Worm (Caenorhabditis elegans): ENCODE data around the gene sri-7.

ce11 chrV:15384733-15385132 lies 15.4 kb upstream of the sri-7 start, which contains the start of gene str-102:
- TF ChIP-seq snpc-4 (tag; optimal IDR thresholded peaks at IDR 0.05) (no peak), duxl-1 (tag; optimal IDR thresholded peaks at IDR 0.05; ENCODE audit: poor library complexity) (no peak), dmd-6 (GFP tag; IDR thresholded peaks at IDR 0.05) (no peak), F26F4.8 (GFP tag; conservative IDR thresholded peaks at IDR 0.05) (no peak), R02D3.7 (tag; optimal IDR thresholded peaks at IDR 0.05) (no peak), hlh-30 (tag; optimal IDR thresholded peaks at IDR 0.05; ENCODE audit: insufficient read depth) (no peak), daf-12 (tag; optimal IDR thresholded peaks at IDR 0.05) (no peak), unc-62 (GFP tag; optimal IDR thresholded peaks at IDR 0.05 in 1 of 2) (no peak), unc-62 (tag; optimal IDR thresholded peaks at IDR 0.05) (no peak), D1046.2 (GFP tag; IDR thresholded peaks at IDR 0.05) (no peak), lsy-2 (tag; optimal IDR thresholded peaks at IDR 0.05) (no peak), rbr-2 (tag; optimal IDR thresholded peaks at IDR 0.05) (no peak)
